Fruit fly (Drosophila melanogaster) whole organism, embryonic: ENCODE measurements around the gene hyd.
A peak's percentile ranks its signal among the peaks of the same experiment; 100 is the strongest.

Experiments used
- Atf3 ChIP-seq: fragments of 200-800 bp; sonication (Bioruptor generic); optimal IDR thresholded peaks from 3 replicates; lab custom pipeline; 2016; ENCODE audit warnings: missing biosample characterization, missing genetic modification characterization
- BtbVII ChIP-seq: fragments of 200-800 bp; sonication (Bioruptor generic); optimal IDR thresholded peaks from 3 replicates; lab custom pipeline; 2017; ENCODE audit warnings: missing biosample characterization, mild to moderate bottlenecking, missing genetic modification characterization
- CG10267 ChIP-seq: fragments of 200-800 bp; sonication (Bioruptor generic); optimal IDR thresholded peaks from 2 replicates; lab custom pipeline; 2018; ENCODE audit warnings: missing biosample characterization, mild to moderate bottlenecking, missing genetic modification characterization, moderate library complexity
- CG10462 ChIP-seq: fragments of 200-800 bp; sonication (Bioruptor generic); optimal IDR thresholded peaks from 2 replicates; lab custom pipeline; 2016; ENCODE audit warnings: missing biosample characterization, missing genetic modification characterization
- CG11085 ChIP-seq: fragments of 200-800 bp; sonication (Bioruptor generic); IDR thresholded peaks from 2 replicates; pipeline ENCODE4 v1.3.6; 2022; ENCODE audit warnings: missing biosample characterization, missing genetic modification characterization
- CG12219 ChIP-seq: fragments of 200-800 bp; sonication (Bioruptor generic); optimal IDR thresholded peaks from 3 replicates; lab custom pipeline; 2018; ENCODE audit warnings: missing biosample characterization, mild to moderate bottlenecking, missing genetic modification characterization
- CG12391 ChIP-seq: fragments of 200-800 bp; sonication (Bioruptor generic); optimal IDR thresholded peaks from 3 replicates; lab custom pipeline; 2018; ENCODE audit warnings: missing biosample characterization, mild to moderate bottlenecking, missing genetic modification characterization, moderate library complexity
- CG14441 ChIP-seq: fragments of 200-800 bp; sonication (Bioruptor generic); IDR thresholded peaks from 2 replicates; pipeline ENCODE4 v1.3.6; 2022; ENCODE audit warnings: missing biosample characterization, missing genetic modification characterization
- CG15696 ChIP-seq: fragments of 200-800 bp; sonication (Bioruptor generic); optimal IDR thresholded peaks from 2 replicates; lab custom pipeline; 2019; ENCODE audit warnings: missing biosample characterization, mild to moderate bottlenecking, missing genetic modification characterization, moderate library complexity
- CG17328 ChIP-seq: fragments of 200-800 bp; sonication (Bioruptor generic); IDR thresholded peaks from 2 replicates; pipeline ENCODE4 v1.3.6; 2022; ENCODE audit warnings: missing biosample characterization, missing genetic modification characterization
- CG17385 ChIP-seq: fragments of 200-800 bp; sonication (Bioruptor generic); optimal IDR thresholded peaks from 3 replicates; lab custom pipeline; 2018; ENCODE audit warnings: missing biosample characterization, mild to moderate bottlenecking, missing genetic modification characterization
- CG17612 ChIP-seq: fragments of 200-800 bp; sonication (Bioruptor generic); IDR thresholded peaks from 2 replicates; pipeline ENCODE4 v1.3.6; 2022; ENCODE audit warnings: missing biosample characterization, missing genetic modification characterization
- CG17829 ChIP-seq: fragments of 200-800 bp; optimal IDR thresholded peaks from 2 replicates; lab custom pipeline; 2019; ENCODE audit warnings: missing biosample characterization, mild to moderate bottlenecking, missing genetic modification characterization, moderate library complexity
- CG18764 ChIP-seq: fragments of 200-800 bp; sonication (Bioruptor generic); optimal IDR thresholded peaks from 3 replicates; lab custom pipeline; 2016; ENCODE audit warnings: missing biosample characterization, missing genetic modification characterization
- CG31365 ChIP-seq: fragments of 200-800 bp; sonication (Bioruptor generic); optimal IDR thresholded peaks from 2 replicates; lab custom pipeline; 2018; ENCODE audit warnings: missing biosample characterization, mild to moderate bottlenecking, missing genetic modification characterization
- CG34376 ChIP-seq: fragments of 200-800 bp; sonication (Bioruptor generic); optimal IDR thresholded peaks from 2 replicates; lab custom pipeline; 2018; ENCODE audit warnings: missing biosample characterization, mild to moderate bottlenecking, missing genetic modification characterization
- CG5245 ChIP-seq: fragments of 200-800 bp; sonication (Bioruptor generic); optimal IDR thresholded peaks from 3 replicates; lab custom pipeline; 2016; ENCODE audit warnings: missing biosample characterization, missing genetic modification characterization
- CG6175 ChIP-seq: fragments of 200-800 bp; sonication (Bioruptor generic); IDR thresholded peaks from 3 replicates; pipeline ENCODE4 v1.3.6; 2022; ENCODE audit warnings: missing biosample characterization, missing genetic modification characterization
- CG6254 ChIP-seq: fragments of 200-800 bp; sonication (Bioruptor generic); optimal IDR thresholded peaks from 3 replicates; lab custom pipeline; 2017; ENCODE audit warnings: mild to moderate bottlenecking, missing biosample characterization, missing genetic modification reagents, missing genetic modification characterization
- CG6683 ChIP-seq: fragments of 200-800 bp; sonication (Bioruptor generic); optimal IDR thresholded peaks from 2 replicates; lab custom pipeline; 2017; ENCODE audit warnings: missing biosample characterization, mild to moderate bottlenecking, missing genetic modification characterization, missing genetic modification reagents
- CG6813 ChIP-seq: fragments of 200-800 bp; sonication (Bioruptor generic); optimal IDR thresholded peaks from 2 replicates; lab custom pipeline; 2017; ENCODE audit warnings: missing biosample characterization, missing genetic modification characterization, mild to moderate bottlenecking, moderate library complexity, missing genetic modification reagents
- CG7963 ChIP-seq: fragments of 200-800 bp; sonication (Bioruptor generic); IDR thresholded peaks from 3 replicates; pipeline ENCODE4 v1.3.6; 2022; ENCODE audit warnings: missing biosample characterization, missing genetic modification characterization; ENCODE audit not compliant: partially characterized antibody
- Camta ChIP-seq: fragments of 200-800 bp; sonication (Bioruptor generic); optimal IDR thresholded peaks from 2 replicates; lab custom pipeline; 2016; ENCODE audit warnings: missing biosample characterization, missing genetic modification characterization
- E2f1 ChIP-seq: fragments of 200-800 bp; sonication (Bioruptor generic); IDR thresholded peaks from 2 replicates; pipeline ENCODE4 v1.3.6; 2022; ENCODE audit warnings: missing biosample characterization, missing genetic modification characterization
- Elba2 ChIP-seq: fragments of 200-800 bp; sonication (Bioruptor generic); optimal IDR thresholded peaks from 3 replicates; lab custom pipeline; 2016; ENCODE audit warnings: missing biosample characterization, missing genetic modification characterization
- HLH3B ChIP-seq: fragments of 200-800 bp; sonication (Bioruptor generic); IDR thresholded peaks from 2 replicates; pipeline ENCODE4 v1.3.6; 2022; ENCODE audit warnings: missing biosample characterization, missing genetic modification characterization
- Oli ChIP-seq: fragments of 200-800 bp; sonication (Bioruptor generic); optimal IDR thresholded peaks from 2 replicates; lab custom pipeline; 2018; ENCODE audit warnings: missing biosample characterization, mild to moderate bottlenecking, missing genetic modification characterization, moderate library complexity
- Sox100B ChIP-seq: fragments of 200-800 bp; sonication (Bioruptor generic); optimal IDR thresholded peaks from 3 replicates; lab custom pipeline; 2018; ENCODE audit warnings: missing biosample characterization, mild to moderate bottlenecking, missing genetic modification characterization
- Sry-β ChIP-seq: fragments of 200-800 bp; sonication (Bioruptor generic); optimal IDR thresholded peaks from 2 replicates; lab custom pipeline; 2018; ENCODE audit warnings: missing biosample characterization, mild to moderate bottlenecking, missing genetic modification characterization, moderate library complexity
- abd-A ChIP-seq: fragments of 200-800 bp; sonication (Bioruptor generic); optimal IDR thresholded peaks from 3 replicates; lab custom pipeline; 2019; ENCODE audit warnings: missing biosample characterization, mild to moderate bottlenecking, missing genetic modification characterization, moderate library complexity
- bab2 ChIP-seq: fragments of 200-800 bp; sonication (Bioruptor generic); optimal IDR thresholded peaks from 2 replicates; lab custom pipeline; 2016; ENCODE audit warnings: missing biosample characterization, missing genetic modification characterization
- bcd ChIP-seq: fragments of 200-800 bp; sonication (Bioruptor generic); optimal IDR thresholded peaks from 2 replicates; lab custom pipeline; 2017; ENCODE audit warnings: missing biosample characterization, mild to moderate bottlenecking, missing genetic modification characterization
- caup ChIP-seq: fragments of 200-800 bp; sonication (Bioruptor generic); optimal IDR thresholded peaks from 3 replicates; lab custom pipeline; 2017; ENCODE audit warnings: missing biosample characterization, mild to moderate bottlenecking, missing genetic modification characterization, moderate library complexity; ENCODE audit not compliant: severe bottlenecking
- corto ChIP-seq: fragments of 200-800 bp; sonication (Bioruptor generic); optimal IDR thresholded peaks from 2 replicates; lab custom pipeline; 2016; ENCODE audit warnings: missing biosample characterization, mild to moderate bottlenecking, missing genetic modification characterization, moderate library complexity
- da ChIP-seq: fragments of 200-800 bp; sonication (Bioruptor generic); optimal IDR thresholded peaks from 2 replicates; lab custom pipeline; 2016; ENCODE audit warnings: missing biosample characterization, missing genetic modification characterization
- dimm ChIP-seq: fragments of 200-800 bp; sonication (Bioruptor generic); IDR thresholded peaks from 2 replicates; pipeline ENCODE4 v1.3.6; 2022; ENCODE audit warnings: missing biosample characterization, missing genetic modification characterization
- dysf ChIP-seq: fragments of 200-800 bp; sonication (Bioruptor generic); IDR thresholded peaks from 3 replicates; pipeline ENCODE4 v1.3.6; 2022; ENCODE audit warnings: missing biosample characterization, missing genetic modification characterization
- gcm2 ChIP-seq: fragments of 200-800 bp; sonication (Bioruptor generic); optimal IDR thresholded peaks from 2 replicates; lab custom pipeline; 2016; ENCODE audit warnings: missing biosample characterization, missing genetic modification characterization
- ham ChIP-seq: fragments of 200-800 bp; sonication (Bioruptor generic); IDR thresholded peaks from 2 replicates; pipeline ENCODE4 v1.3.6; 2022; ENCODE audit warnings: missing biosample characterization, missing genetic modification characterization
- kni ChIP-seq: fragments of 200-800 bp; sonication (Bioruptor generic); optimal IDR thresholded peaks from 3 replicates; lab custom pipeline; 2017; ENCODE audit warnings: mild to moderate bottlenecking, missing biosample characterization, missing genetic modification reagents, missing genetic modification characterization
- luna ChIP-seq: fragments of 200-800 bp; sonication (Bioruptor generic); optimal IDR thresholded peaks from 2 replicates; lab custom pipeline; 2016; ENCODE audit warnings: missing biosample characterization, missing genetic modification characterization
- mld ChIP-seq: fragments of 200-800 bp; sonication (Bioruptor generic); IDR thresholded peaks from 3 replicates; pipeline ENCODE4 v1.3.6; 2022; ENCODE audit warnings: missing biosample characterization, missing genetic modification characterization; ENCODE audit not compliant: partially characterized antibody
- odd ChIP-seq: fragments of 200-800 bp; sonication (Bioruptor generic); optimal IDR thresholded peaks from 2 replicates; lab custom pipeline; 2017; ENCODE audit warnings: missing biosample characterization, mild to moderate bottlenecking, missing genetic modification characterization
- org-1 ChIP-seq: fragments of 200-800 bp; sonication (Bioruptor generic); optimal IDR thresholded peaks from 2 replicates; lab custom pipeline; 2017; ENCODE audit warnings: missing biosample characterization, missing genetic modification characterization
- p53 ChIP-seq: fragments of 200-800 bp; sonication (Bioruptor generic); optimal IDR thresholded peaks from 2 replicates; lab custom pipeline; 2016; ENCODE audit warnings: missing biosample characterization, missing genetic modification characterization
- pho ChIP-seq: fragments of 200-800 bp; sonication (Bioruptor generic); optimal IDR thresholded peaks from 2 replicates; lab custom pipeline; 2016; ENCODE audit warnings: missing biosample characterization, missing genetic modification characterization
- ro ChIP-seq: fragments of 200-800 bp; sonication (Bioruptor generic); IDR thresholded peaks from 2 replicates; pipeline ENCODE4 v1.3.6; 2022; ENCODE audit warnings: missing biosample characterization, missing genetic modification characterization
- row ChIP-seq: fragments of 200-800 bp; sonication (Bioruptor generic); IDR thresholded peaks from 3 replicates; pipeline ENCODE4 v1.3.6; 2022; ENCODE audit warnings: missing biosample characterization, missing genetic modification characterization
- sens ChIP-seq: fragments of 200-800 bp; sonication (Bioruptor generic); peaks from one replicate; lab custom pipeline; 2016; ENCODE audit warnings: missing biosample characterization, missing genetic modification characterization
- ttk ChIP-seq: fragments of 200-800 bp; sonication (Bioruptor generic); IDR thresholded peaks from 2 replicates; pipeline ENCODE4 v2.1.2; 2022; ENCODE audit warnings: missing biosample characterization, missing genetic modification characterization
- usp ChIP-seq: fragments of >200 bp; optimal IDR thresholded peaks from 2 replicates; lab custom pipeline; 2017; ENCODE audit warnings: missing biosample characterization, missing genetic modification characterization

hyd gene

DNA sequence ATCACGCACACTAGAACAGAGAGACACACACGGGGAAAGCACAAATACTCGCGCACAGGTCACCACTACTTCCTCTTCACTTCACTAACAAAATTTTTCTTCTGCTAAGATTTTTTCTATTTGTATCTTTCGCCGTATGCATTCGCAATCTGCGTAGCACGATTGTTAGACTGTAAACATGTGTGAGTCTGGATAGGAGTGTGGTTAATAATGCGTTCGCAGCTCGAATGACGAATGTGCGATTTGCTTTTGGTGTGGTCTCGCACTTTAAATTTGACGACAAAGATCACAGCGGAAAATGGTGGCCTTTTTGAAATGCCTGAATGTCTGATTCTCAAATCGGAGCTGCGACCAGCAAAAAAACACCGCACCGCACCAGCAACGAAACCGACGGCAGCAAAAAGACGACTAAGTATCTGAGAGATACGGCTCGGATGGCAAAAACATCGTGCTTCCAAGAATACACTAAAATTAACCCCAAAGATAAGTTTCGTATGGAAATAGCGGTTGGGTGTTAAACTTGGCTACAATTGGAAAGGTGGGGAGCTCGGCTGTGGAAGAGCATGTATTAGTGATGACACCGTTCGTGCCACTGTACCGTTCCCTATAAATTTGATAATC, 20.3 kb downstream of the hyd start, which contains the start of gene Unc-115a (continued):
- no peak for TF ChIP-seq HLH3B (GFP tag; lab: Robert Waterston, UW)
- peak; percentile 41 for TF ChIP-seq BtbVII
- TF ChIP-seq CG17612 (GFP tag; lab: Robert Waterston, UW), result no peak
- TF ChIP-seq E2f1 (GFP tag; lab: Robert Waterston, UW), result no peak
- no peak for TF ChIP-seq CG14441 (GFP tag; lab: Robert Waterston, UW)
- peak; percentile 8 for TF ChIP-seq luna (GFP tag; lab: Kevin White, UChicago)
- TF ChIP-seq bcd (GFP tag; lab: Kevin White, UChicago), result peak; percentile 29
- no peak for TF ChIP-seq Oli (tag; lab: Kevin White, UChicago)
- no peak for TF ChIP-seq dysf (GFP tag; lab: Robert Waterston, UW)
- TF ChIP-seq CG12219 (GFP tag; lab: Kevin White, UChicago), result no peak
- peak; percentile 74 for TF ChIP-seq CG10267 (tag; lab: Kevin White, UChicago)
- TF ChIP-seq da (GFP tag; lab: Kevin White, UChicago), result peak; percentile 32
- no peak for TF ChIP-seq abd-A (tag; lab: Kevin White, UChicago)
- TF ChIP-seq bab2 (GFP tag; lab: Kevin White, UChicago), result peak; percentile 15
- TF ChIP-seq CG6683 (GFP tag; lab: Kevin White, UChicago), result no peak
- TF ChIP-seq p53 (GFP tag; lab: Kevin White, UChicago), result no peak
- TF ChIP-seq CG6175 (GFP tag; lab: Robert Waterston, UW), result no peak
- TF ChIP-seq CG18764 (GFP tag; lab: Kevin White, UChicago), result peak; percentile 20
- peak; percentile 34 for TF ChIP-seq Camta (GFP tag; lab: Kevin White, UChicago)
- TF ChIP-seq mld (GFP tag; lab: Robert Waterston, UW), result no peak
- TF ChIP-seq CG6813, result peak; percentile 54
- peak; percentile 93 for TF ChIP-seq sens (GFP tag; lab: Kevin White, UChicago)
- TF ChIP-seq odd (GFP tag; lab: Kevin White, UChicago), result no peak
- no peak for TF ChIP-seq usp (GFP tag; lab: Kevin White, UChicago)
- TF ChIP-seq CG34376, result peak; percentile 52
- no peak for TF ChIP-seq row (GFP tag; lab: Robert Waterston, UW)
- peak; percentile 59 for TF ChIP-seq CG12391 (tag; lab: Kevin White, UChicago)
- no peak for TF ChIP-seq corto (GFP tag; lab: Kevin White, UChicago)
- peak; percentile 78 for TF ChIP-seq CG17829 (tag; lab: Kevin White, UChicago)
- TF ChIP-seq gcm2, result peak; percentile 53
- TF ChIP-seq ham (GFP tag; lab: Robert Waterston, UW), result no peak
- no peak for TF ChIP-seq Sry-β (GFP tag; lab: Kevin White, UChicago)
- TF ChIP-seq kni, result no peak
- TF ChIP-seq ttk, result no peak
- TF ChIP-seq CG7963, result no peak
- TF ChIP-seq caup (GFP tag; lab: Kevin White, UChicago), result peak; percentile 61
- TF ChIP-seq CG6254, result no peak
- peak; percentile 80 for TF ChIP-seq pho
- TF ChIP-seq Sox100B (GFP tag; lab: Kevin White, UChicago), result no peak
- TF ChIP-seq CG5245, result no peak
- TF ChIP-seq Atf3, result peak; percentile 29
- peak; percentile 46 for TF ChIP-seq CG10462 (GFP tag; lab: Kevin White, UChicago)
- no peak for TF ChIP-seq ro (GFP tag; lab: Robert Waterston, UW)
- peak; percentile 42 for TF ChIP-seq CG31365 (tag; lab: Kevin White, UChicago)
- no peak for TF ChIP-seq dimm
- TF ChIP-seq CG17385 (GFP tag; lab: Kevin White, UChicago), result no peak
- TF ChIP-seq org-1 (GFP tag; lab: Kevin White, UChicago), result no peak
- no peak for TF ChIP-seq CG15696 (tag; lab: Kevin White, UChicago)
- no peak for TF ChIP-seq CG11085
- no peak for TF ChIP-seq CG17328 (GFP tag; lab: Robert Waterston, UW)
- peak; percentile 20 for TF ChIP-seq Elba2 (GFP tag; lab: Kevin White, UChicago)
